Worm (Caenorhabditis elegans) whole organism, early embryonic: ENCODE results near the gene mak-2.

Source experiments
- F13C5.2 ChIP-seq: sonication (generic microtip); optimal IDR thresholded peaks from 2 replicates; lab custom pipeline; 2017; ENCODE audit warnings: mild to moderate bottlenecking, missing genetic modification characterization, inconsistent platforms, missing compliant biosample characterization
- aly-1 ChIP-seq: sonication (generic microtip); optimal IDR thresholded peaks from 2 replicates; lab custom pipeline; 2016; ENCODE audit warnings: missing genetic modification characterization, missing compliant biosample characterization
- ama-1 ChIP-seq: fragments of 150-350 bp; optimal IDR thresholded peaks from 2 replicates; lab custom pipeline; 2014
- flt-1 ChIP-seq: fragments of 200-800 bp; sonication (Bioruptor generic); IDR thresholded peaks from 2 replicates; pipeline ENCODE4 v1.3.6; 2022; ENCODE audit warnings: missing genetic modification characterization, missing compliant biosample characterization
- hmbx-1 ChIP-seq: sonication (generic microtip); optimal IDR thresholded peaks from 2 replicates; lab custom pipeline; 2016; ENCODE audit warnings: mild to moderate bottlenecking, missing genetic modification characterization, missing compliant biosample characterization
- hmg-4 ChIP-seq: fragments of 200-800 bp; sonication (Bioruptor generic); optimal IDR thresholded peaks from 2 replicates; lab custom pipeline; 2018; ENCODE audit warnings: mild to moderate bottlenecking, missing genetic modification characterization, missing compliant biosample characterization
- scrt-1 ChIP-seq: fragments of 200-800 bp; sonication (Bioruptor generic); IDR thresholded peaks from 2 replicates; pipeline ENCODE4 v1.3.6; 2022; ENCODE audit warnings: missing genetic modification characterization, missing compliant biosample characterization
- sea-1 ChIP-seq: fragments of 200-800 bp; sonication (Bioruptor generic); conservative IDR thresholded peaks from 2 replicates; pipeline ENCODE4 v1.3.6; 2022; ENCODE audit warnings: missing genetic modification characterization, missing compliant biosample characterization
- tra-4 ChIP-seq: sonication (generic microtip); optimal IDR thresholded peaks from 2 replicates; lab custom pipeline; 2017; ENCODE audit warnings: missing genetic modification characterization, missing compliant biosample characterization

- no peak for TF ChIP-seq flt-1 (GFP tag; lab: Robert Waterston, UW)
- TF ChIP-seq F13C5.2 (tag; lab: Kevin White, UChicago), result no peak
- TF ChIP-seq ama-1 (lab: Kevin White, UChicago), result no peak
- TF ChIP-seq hmbx-1, result no peak
- no peak for TF ChIP-seq hmg-4 (GFP tag; lab: Kevin White, UChicago)
- TF ChIP-seq scrt-1 (GFP tag; lab: Robert Waterston, UW), result no peak
- TF ChIP-seq tra-4 (tag; lab: Kevin White, UChicago), result no peak
- no peak for TF ChIP-seq sea-1 (GFP tag; lab: Robert Waterston, UW)
- TF ChIP-seq aly-1 (tag; lab: Kevin White, UChicago), result no peak
These were observed 32.5 kb downstream of the mak-2 start for ce11 chrIV:917640-918039.
